Fruit fly (Drosophila melanogaster): ENCODE data around the gene eyg.

Gene eyg

dm6 chr3L:12444040-12444439 lies 23.8 kb downstream of the eyg start:
- TF ChIP-seq h (GFP tag; optimal IDR thresholded peaks at IDR 0.05) (peak; percentile 1), dmrt93B (GFP tag; optimal IDR thresholded peaks at IDR 0.05) (no peak)

DNA sequence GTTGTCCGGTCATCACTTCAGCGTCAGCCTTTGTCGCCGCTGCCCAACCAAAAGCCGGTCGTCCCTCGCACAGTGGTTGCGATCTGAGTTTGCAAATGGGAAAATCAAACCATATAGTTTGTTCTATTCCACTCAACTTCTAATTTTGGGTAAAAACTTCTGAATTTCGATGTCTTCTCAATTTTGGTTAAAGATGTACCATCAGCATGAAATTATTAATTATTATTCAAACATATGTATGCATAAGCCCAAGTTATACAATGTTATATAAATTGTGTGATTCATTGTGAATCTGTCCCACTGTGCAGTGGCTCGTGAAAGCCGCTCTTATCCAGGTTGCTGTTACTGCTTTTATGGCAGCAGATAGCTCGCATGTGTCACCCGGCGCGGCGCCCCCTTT lies 25.2 kb downstream of the eyg start:
- TF ChIP-seq dmrt93B (GFP tag; optimal IDR thresholded peaks at IDR 0.05) (peak; percentile 19), psq (GFP tag; optimal IDR thresholded peaks at IDR 0.05) (peak; percentile 47), OdsH (GFP tag; optimal IDR thresholded peaks at IDR 0.05) (peak; percentile 52), fru (GFP tag; optimal IDR thresholded peaks at IDR 0.05) (peak; percentile 49), dsf (GFP tag; optimal IDR thresholded peaks at IDR 0.05; ENCODE audit: borderline replicate concordance) (no peak), br (GFP tag; optimal IDR thresholded peaks at IDR 0.05) (peak; percentile 51), h (GFP tag; optimal IDR thresholded peaks at IDR 0.05) (peak; percentile 65), Sp1 (GFP tag; optimal IDR thresholded peaks at IDR 0.05) (peak; percentile 65), Vsx2 (GFP tag; optimal IDR thresholded peaks at IDR 0.05; ENCODE audit: partially characterized antibody) (no peak), ey (GFP tag; optimal IDR thresholded peaks at IDR 0.05) (peak; percentile 61), foxo (GFP tag; optimal IDR thresholded peaks at IDR 0.05) (peak in 1 of 2 experiments; percentile 46), HLH106 (tag; optimal IDR thresholded peaks at IDR 0.05) (peak; percentile 46), woc (GFP tag; optimal IDR thresholded peaks at IDR 0.05) (peak; percentile 63), rgr (GFP tag; optimal IDR thresholded peaks at IDR 0.05) (peak; percentile 52), Jra (GFP tag; optimal IDR thresholded peaks at IDR 0.05) (no peak)

- TF ChIP-seq jim (GFP tag; optimal IDR thresholded peaks at IDR 0.05) = no peak
- no peak for TF ChIP-seq psq (GFP tag; optimal IDR thresholded peaks at IDR 0.05)
- TF ChIP-seq Dif (GFP tag; optimal IDR thresholded peaks at IDR 0.05; ENCODE audit: partially characterized antibody) = peak; percentile 38
- TF ChIP-seq fru (GFP tag; optimal IDR thresholded peaks at IDR 0.05) = no peak
- no peak for TF ChIP-seq CG9705 (GFP tag; optimal IDR thresholded peaks at IDR 0.05)
- no peak for TF ChIP-seq h (GFP tag; optimal IDR thresholded peaks at IDR 0.05)
- no peak for TF ChIP-seq sage (GFP tag; optimal IDR thresholded peaks at IDR 0.05)
- TF ChIP-seq OdsH (GFP tag; optimal IDR thresholded peaks at IDR 0.05) = no peak
- no peak for TF ChIP-seq dsf (GFP tag; optimal IDR thresholded peaks at IDR 0.05; ENCODE audit: borderline replicate concordance)
- no peak for TF ChIP-seq Abd-B (GFP tag; optimal IDR thresholded peaks at IDR 0.05)
- no peak for TF ChIP-seq lola (GFP tag; optimal IDR thresholded peaks at IDR 0.05)
- TF ChIP-seq ey (GFP tag; optimal IDR thresholded peaks at IDR 0.05) = no peak
- no peak for TF ChIP-seq brk (GFP tag; optimal IDR thresholded peaks at IDR 0.05)
- no peak for TF ChIP-seq Jra (GFP tag; optimal IDR thresholded peaks at IDR 0.05)
- TF ChIP-seq pan (optimal IDR thresholded peaks at IDR 0.05) = no peak
- no peak for TF ChIP-seq Hr78 (GFP tag; optimal IDR thresholded peaks at IDR 0.05)
- no peak for TF ChIP-seq usp (GFP tag; optimal IDR thresholded peaks at IDR 0.05)
- no peak for TF ChIP-seq woc (GFP tag; optimal IDR thresholded peaks at IDR 0.05)
- no peak for TF ChIP-seq Mio (GFP tag; optimal IDR thresholded peaks at IDR 0.05)
- peak in 1 of 2 experiments; percentile 34 for TF ChIP-seq dl (GFP tag; optimal IDR thresholded peaks at IDR 0.05; ENCODE audit: insufficient read depth in 1 of 2, partially characterized antibody in 2 of 2)
- TF ChIP-seq CrebA (GFP tag; optimal IDR thresholded peaks at IDR 0.05; ENCODE audit: borderline replicate concordance) = no peak
- peak; percentile 37 for TF ChIP-seq Hr83 (GFP tag; optimal IDR thresholded peaks at IDR 0.05; ENCODE audit: poor library complexity, severe bottlenecking)
- TF ChIP-seq Sp1 (GFP tag; optimal IDR thresholded peaks at IDR 0.05) = no peak
- TF ChIP-seq tai (GFP tag; optimal IDR thresholded peaks at IDR 0.05) = no peak
- peak; percentile 75 for TF ChIP-seq Vsx2 (GFP tag; optimal IDR thresholded peaks at IDR 0.05; ENCODE audit: partially characterized antibody)
- TF ChIP-seq HLH106 (tag; optimal IDR thresholded peaks at IDR 0.05) = no peak
- TF ChIP-seq CG32264 (GFP tag; optimal IDR thresholded peaks at IDR 0.05) = no peak
- no peak for TF ChIP-seq sv (GFP tag; optimal IDR thresholded peaks at IDR 0.05)
- TF ChIP-seq Myc (optimal IDR thresholded peaks at IDR 0.05) = no peak
- TF ChIP-seq foxo (GFP tag; optimal IDR thresholded peaks at IDR 0.05) = no peak
- TF ChIP-seq rgr (GFP tag; optimal IDR thresholded peaks at IDR 0.05) = no peak
- no peak for TF ChIP-seq br (GFP tag; optimal IDR thresholded peaks at IDR 0.05)
Measured at dm6 chr3L:12434432-12434831, 33.4 kb downstream of the eyg start.

DNA sequence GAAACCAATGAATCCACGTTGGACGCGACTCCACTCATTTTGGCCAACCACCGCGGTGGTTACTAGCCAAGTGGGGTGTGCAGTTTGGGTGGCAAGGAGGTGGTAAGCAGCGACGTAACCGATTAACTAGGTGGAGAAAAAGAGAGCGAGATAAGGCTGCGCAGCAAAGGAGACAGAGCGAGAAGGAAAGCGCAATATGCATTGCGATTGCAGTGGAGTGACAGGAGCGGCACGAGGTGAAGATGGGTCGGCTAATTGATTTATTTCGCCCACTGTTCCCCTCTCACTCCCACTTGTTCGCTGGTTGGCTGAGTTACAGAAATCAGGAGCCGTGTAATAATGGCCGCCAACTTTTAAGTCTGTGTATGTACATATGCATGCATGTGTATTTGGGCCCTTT lies 34.1 kb downstream of the eyg start:
- TF ChIP-seq Jra (GFP tag; optimal IDR thresholded peaks at IDR 0.05) = no peak
- no peak for TF ChIP-seq Mio (GFP tag; optimal IDR thresholded peaks at IDR 0.05)
- TF ChIP-seq Vsx2 (GFP tag; optimal IDR thresholded peaks at IDR 0.05; ENCODE audit: partially characterized antibody) = peak; percentile 46
